Fruit fly (Drosophila melanogaster) whole organism, embryonic: ENCODE results near the gene Cyp4d1.

Source experiments
- ATbp ChIP-seq: fragments of 200-800 bp; sonication (Bioruptor generic); optimal IDR thresholded peaks from 2 replicates; lab custom pipeline; 2017; ENCODE audit warnings: missing biosample characterization, mild to moderate bottlenecking, missing genetic modification characterization, missing genetic modification reagents
- Adf1 ChIP-seq: fragments of 200-800 bp; sonication (Bioruptor generic); IDR thresholded peaks from 2 replicates; pipeline ENCODE4 v1.3.6; 2022; ENCODE audit warnings: missing biosample characterization, missing genetic modification characterization
- B-H2 ChIP-seq: fragments of 200-800 bp; sonication (Bioruptor generic); optimal IDR thresholded peaks from 2 replicates; lab custom pipeline; 2018; ENCODE audit warnings: missing biosample characterization, mild to moderate bottlenecking, missing genetic modification characterization
- Bgb ChIP-seq: fragments of 200-800 bp; sonication (Bioruptor generic); IDR thresholded peaks from 2 replicates; pipeline ENCODE4 v1.3.6; 2022; ENCODE audit warnings: missing biosample characterization, missing genetic modification characterization; ENCODE audit not compliant: partially characterized antibody
- CG10209 ChIP-seq: fragments of 200-800 bp; sonication (Bioruptor generic); optimal IDR thresholded peaks from 3 replicates; lab custom pipeline; 2017; ENCODE audit warnings: missing biosample characterization, mild to moderate bottlenecking, missing genetic modification characterization, missing genetic modification reagents
- CG10431 ChIP-seq: fragments of 200-800 bp; sonication (Bioruptor generic); optimal IDR thresholded peaks from 3 replicates; lab custom pipeline; 2018; ENCODE audit warnings: missing biosample characterization, mild to moderate bottlenecking, missing genetic modification characterization
- CG11085 ChIP-seq: fragments of 200-800 bp; sonication (Bioruptor generic); IDR thresholded peaks from 2 replicates; pipeline ENCODE4 v1.3.6; 2022; ENCODE audit warnings: missing biosample characterization, missing genetic modification characterization
- CG11560 ChIP-seq: fragments of 200-800 bp; sonication (Bioruptor generic); IDR thresholded peaks from 3 replicates; pipeline ENCODE4 v1.3.6; 2022; ENCODE audit warnings: missing biosample characterization, missing genetic modification characterization
- CG12219 ChIP-seq: fragments of 200-800 bp; sonication (Bioruptor generic); optimal IDR thresholded peaks from 3 replicates; lab custom pipeline; 2018; ENCODE audit warnings: missing biosample characterization, mild to moderate bottlenecking, missing genetic modification characterization
- CG14710 ChIP-seq: fragments of 200-800 bp; sonication (Bioruptor generic); optimal IDR thresholded peaks from 3 replicates; lab custom pipeline; 2019; ENCODE audit warnings: missing biosample characterization, mild to moderate bottlenecking, missing genetic modification characterization, moderate library complexity
- CG1603 ChIP-seq: fragments of 200-800 bp; sonication (Bioruptor generic); optimal IDR thresholded peaks from 2 replicates; lab custom pipeline; 2019; ENCODE audit warnings: missing biosample characterization, mild to moderate bottlenecking, missing genetic modification characterization, moderate library complexity
- CG1647 ChIP-seq: fragments of 200-800 bp; sonication (Bioruptor generic); optimal IDR thresholded peaks from 3 replicates; lab custom pipeline; 2016; ENCODE audit warnings: missing biosample characterization, missing genetic modification characterization
- CG18599 ChIP-seq: fragments of 200-800 bp; sonication (Bioruptor generic); optimal IDR thresholded peaks from 3 replicates; lab custom pipeline; 2017; ENCODE audit warnings: missing biosample characterization, missing genetic modification characterization, mild to moderate bottlenecking, moderate library complexity, missing genetic modification reagents
- CG30020 ChIP-seq: fragments of 200-800 bp; optimal IDR thresholded peaks from 2 replicates; lab custom pipeline; 2019; ENCODE audit warnings: missing biosample characterization, mild to moderate bottlenecking, missing genetic modification characterization, moderate library complexity
- CG34224 ChIP-seq: fragments of 200-800 bp; sonication (Bioruptor generic); IDR thresholded peaks from 3 replicates; pipeline ENCODE4 v1.3.6; 2022; ENCODE audit warnings: missing biosample characterization, missing genetic modification characterization; ENCODE audit not compliant: partially characterized antibody
- CG43689 ChIP-seq: fragments of 200-800 bp; sonication (Bioruptor generic); IDR thresholded peaks from 2 replicates; pipeline ENCODE4 v1.3.6; 2022; ENCODE audit warnings: missing biosample characterization, missing genetic modification characterization
- CG4820 ChIP-seq: fragments of 200-800 bp; sonication (Bioruptor generic); optimal IDR thresholded peaks from 3 replicates; lab custom pipeline; 2016; ENCODE audit warnings: missing biosample characterization, missing genetic modification characterization
- CG4854 ChIP-seq: fragments of 200-800 bp; sonication (Bioruptor generic); optimal IDR thresholded peaks from 2 replicates; lab custom pipeline; 2016; ENCODE audit warnings: missing biosample characterization, missing genetic modification characterization, inconsistent platforms
- CG9437 ChIP-seq: fragments of 200-800 bp; sonication (Bioruptor generic); optimal IDR thresholded peaks from 2 replicates; lab custom pipeline; 2018; ENCODE audit warnings: missing biosample characterization, mild to moderate bottlenecking, missing genetic modification characterization
- Chrac-16 ChIP-seq: fragments of 200-800 bp; sonication (Bioruptor generic); optimal IDR thresholded peaks from 3 replicates; lab custom pipeline; 2016; ENCODE audit warnings: missing biosample characterization, missing genetic modification characterization
- CrebB ChIP-seq: fragments of 200-800 bp; sonication (Bioruptor generic); optimal IDR thresholded peaks from 3 replicates; lab custom pipeline; 2018; ENCODE audit warnings: missing biosample characterization, mild to moderate bottlenecking, missing genetic modification characterization
- Dad ChIP-seq: fragments of 200-800 bp; sonication (Bioruptor generic); optimal IDR thresholded peaks from 3 replicates; lab custom pipeline; 2016; ENCODE audit warnings: missing biosample characterization, missing genetic modification characterization
- Gsc ChIP-seq: fragments of 200-800 bp; sonication (Bioruptor generic); IDR thresholded peaks from 2 replicates; pipeline ENCODE4 v1.3.6; 2022; ENCODE audit warnings: missing biosample characterization, missing genetic modification characterization
- HHEX ChIP-seq: fragments of 200-800 bp; sonication (Bioruptor generic); optimal IDR thresholded peaks from 3 replicates; lab custom pipeline; 2017; ENCODE audit warnings: missing biosample characterization, mild to moderate bottlenecking, missing genetic modification characterization, missing genetic modification reagents
- HmgD ChIP-seq: fragments of 200-800 bp; sonication (Bioruptor generic); optimal IDR thresholded peaks from 3 replicates; lab custom pipeline; 2016; ENCODE audit warnings: missing biosample characterization, missing genetic modification characterization
- Hr3 ChIP-seq: fragments of 200-800 bp; sonication (Bioruptor generic); optimal IDR thresholded peaks from 3 replicates; lab custom pipeline; 2016; ENCODE audit warnings: missing biosample characterization, missing genetic modification characterization
- MBD-R2 ChIP-seq: fragments of 200-800 bp; sonication (Bioruptor generic); IDR thresholded peaks from 2 replicates; pipeline ENCODE4 v1.3.6; 2022; ENCODE audit warnings: missing biosample characterization, missing genetic modification characterization
- Myb ChIP-seq: fragments of 200-800 bp; sonication (Bioruptor generic); optimal IDR thresholded peaks from 2 replicates; lab custom pipeline; 2016; ENCODE audit warnings: missing biosample characterization, missing genetic modification characterization
- Sox100B ChIP-seq: fragments of 200-800 bp; sonication (Bioruptor generic); optimal IDR thresholded peaks from 3 replicates; lab custom pipeline; 2018; ENCODE audit warnings: missing biosample characterization, mild to moderate bottlenecking, missing genetic modification characterization
- Tbp ChIP-seq: fragments of >200 bp; optimal IDR thresholded peaks from 2 replicates; lab custom pipeline; 2018; ENCODE audit warnings: missing biosample characterization, missing genetic modification characterization
- Usf ChIP-seq: fragments of 200-800 bp; sonication (Bioruptor generic); optimal IDR thresholded peaks from 2 replicates; lab custom pipeline; 2017; ENCODE audit warnings: missing genotype, missing biosample characterization, missing genetic modification characterization
- YL-1 ChIP-seq: fragments of 200-800 bp; sonication (Bioruptor generic); optimal IDR thresholded peaks from 3 replicates; lab custom pipeline; 2017; ENCODE audit warnings: missing biosample characterization, mild to moderate bottlenecking, missing genetic modification characterization
- amos ChIP-seq: fragments of 200-800 bp; sonication (Bioruptor generic); IDR thresholded peaks from 2 replicates; pipeline ENCODE4 v1.3.6; 2022; ENCODE audit warnings: missing biosample characterization, missing genetic modification characterization; ENCODE audit not compliant: partially characterized antibody
- ap ChIP-seq: fragments of 200-800 bp; sonication (Bioruptor generic); IDR thresholded peaks from 2 replicates; pipeline ENCODE4 v1.3.6; 2022; ENCODE audit warnings: missing biosample characterization, missing genetic modification characterization
- chinmo ChIP-seq: fragments of 200-800 bp; sonication (Bioruptor generic); IDR thresholded peaks from 4 replicates; pipeline ENCODE4 v1.3.6; 2022; ENCODE audit warnings: missing biosample characterization, missing genetic modification characterization; ENCODE audit not compliant: partially characterized antibody
- cwo ChIP-seq: fragments of 200-800 bp; sonication (Bioruptor generic); optimal IDR thresholded peaks from 3 replicates; lab custom pipeline; 2017; ENCODE audit warnings: missing biosample characterization, missing genetic modification characterization, mild to moderate bottlenecking, moderate library complexity, missing genetic modification reagents
- dan ChIP-seq: fragments of 200-800 bp; sonication (Bioruptor generic); IDR thresholded peaks from 2 replicates; pipeline ENCODE4 v1.3.6; 2022; ENCODE audit warnings: missing biosample characterization, missing genetic modification characterization
- danr ChIP-seq: fragments of 200-800 bp; sonication (Bioruptor generic); IDR thresholded peaks from 2 replicates; pipeline ENCODE4 v1.3.6; 2022; ENCODE audit warnings: missing biosample characterization, missing genetic modification characterization
- disco-r ChIP-seq: fragments of 200-800 bp; sonication (Bioruptor generic); optimal IDR thresholded peaks from 2 replicates; lab custom pipeline; 2016; ENCODE audit warnings: missing biosample characterization, missing genetic modification characterization
- fd64A ChIP-seq: fragments of 200-800 bp; sonication (Bioruptor generic); optimal IDR thresholded peaks from 3 replicates; lab custom pipeline; 2018; ENCODE audit warnings: missing biosample characterization, mild to moderate bottlenecking, missing genetic modification characterization
- mam ChIP-seq: fragments of 200-800 bp; sonication (Bioruptor generic); optimal IDR thresholded peaks from 3 replicates; lab custom pipeline; 2016; ENCODE audit warnings: missing biosample characterization, missing genetic modification characterization
- mirr ChIP-seq: fragments of 200-800 bp; sonication (Bioruptor generic); optimal IDR thresholded peaks from 3 replicates; lab custom pipeline; 2018; ENCODE audit warnings: missing biosample characterization, mild to moderate bottlenecking, missing genetic modification characterization
- nmo ChIP-seq: fragments of 200-800 bp; sonication (Bioruptor generic); optimal IDR thresholded peaks from 2 replicates; lab custom pipeline; 2018; ENCODE audit warnings: missing biosample characterization, mild to moderate bottlenecking, missing genetic modification characterization, moderate library complexity
- pros ChIP-seq: fragments of 200-800 bp; sonication (Bioruptor generic); optimal IDR thresholded peaks from 3 replicates; lab custom pipeline; 2019; ENCODE audit warnings: missing biosample characterization, mild to moderate bottlenecking, missing genetic modification characterization, moderate library complexity
- pzg ChIP-seq: fragments of 200-800 bp; sonication (Bioruptor generic); optimal IDR thresholded peaks from 3 replicates; lab custom pipeline; 2018; ENCODE audit warnings: missing biosample characterization, mild to moderate bottlenecking, missing genetic modification characterization, moderate library complexity
- salm ChIP-seq: fragments of 200-800 bp; sonication (Bioruptor generic); optimal IDR thresholded peaks from 2 replicates; lab custom pipeline; 2018; ENCODE audit warnings: missing biosample characterization, mild to moderate bottlenecking, missing genetic modification characterization
- sd ChIP-seq: fragments of 200-800 bp; sonication (Bioruptor generic); optimal IDR thresholded peaks from 3 replicates; lab custom pipeline; 2018; ENCODE audit warnings: missing biosample characterization, mild to moderate bottlenecking, missing genetic modification characterization, moderate library complexity
- sr ChIP-seq: fragments of 200-800 bp; sonication (Bioruptor generic); IDR thresholded peaks from 3 replicates; pipeline ENCODE4 v1.3.6; 2022; ENCODE audit warnings: missing biosample characterization, missing genetic modification characterization
- tup ChIP-seq: fragments of 200-800 bp; sonication (Bioruptor generic); optimal IDR thresholded peaks from 2 replicates; lab custom pipeline; 2016; ENCODE audit warnings: missing biosample characterization, mild to moderate bottlenecking, missing genetic modification characterization, moderate library complexity
- unc-4 ChIP-seq: fragments of 200-800 bp; sonication (Bioruptor generic); IDR thresholded peaks from 2 replicates; pipeline ENCODE4 v1.3.6; 2022; ENCODE audit warnings: missing biosample characterization, missing genetic modification characterization; ENCODE audit not compliant: partially characterized antibody
- unpg ChIP-seq: fragments of 200-800 bp; sonication (Bioruptor generic); optimal IDR thresholded peaks from 3 replicates; lab custom pipeline; 2018; ENCODE audit warnings: missing biosample characterization, mild to moderate bottlenecking, missing genetic modification characterization, moderate library complexity

Cyp4d1 gene

DNA sequence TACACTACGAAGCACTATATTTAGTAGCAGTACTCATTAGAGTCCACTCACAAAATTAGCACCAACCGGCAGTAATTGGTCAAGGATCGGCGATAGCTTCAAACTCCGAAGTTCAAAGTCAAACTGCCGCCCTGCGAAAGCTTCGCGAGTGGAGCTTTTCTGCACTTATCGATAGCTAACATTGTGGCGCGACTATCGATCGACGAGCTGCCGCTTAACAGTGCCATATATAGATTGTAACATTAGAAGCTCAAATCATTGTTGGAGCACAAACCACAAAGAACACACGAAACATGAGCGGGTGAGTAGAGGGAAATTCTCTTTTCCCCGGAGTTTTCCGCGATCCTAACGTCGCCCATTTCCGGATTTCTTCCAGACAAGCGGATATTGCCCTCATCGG, 16.9 kb downstream of the Cyp4d1 start, which contains the start of gene Pgd:
Gene Pgd, plus strand, starts transcription at position 23 of the 400 bp plus-strand sequence.
- no peak for TF ChIP-seq Dad (GFP tag; lab: Kevin White, UChicago)
- no peak for TF ChIP-seq Sox100B (GFP tag; lab: Kevin White, UChicago)
- TF ChIP-seq CG4854 (GFP tag; lab: Kevin White, UChicago): no peak
- no peak for TF ChIP-seq CG43689
- TF ChIP-seq ATbp (GFP tag; lab: Kevin White, UChicago): no peak
- no peak for TF ChIP-seq B-H2
- peak; percentile 69; the same call in 1 of the 2 replicates for TF ChIP-seq amos (GFP tag; lab: Robert Waterston, UW)
- TF ChIP-seq pros (GFP tag; lab: Kevin White, UChicago): no peak
- TF ChIP-seq Chrac-16 (GFP tag; lab: Kevin White, UChicago): no peak
- no peak for TF ChIP-seq ap (GFP tag; lab: Robert Waterston, UW)
- no peak for TF ChIP-seq CG1647
- peak; percentile 79 for TF ChIP-seq unc-4 (GFP tag; lab: Robert Waterston, UW)
- TF ChIP-seq Adf1: no peak
- no peak for TF ChIP-seq Tbp (GFP tag; lab: Kevin White, UChicago)
- no peak for TF ChIP-seq danr (GFP tag; lab: Robert Waterston, UW)
- no peak for TF ChIP-seq salm (tag; lab: Kevin White, UChicago)
- TF ChIP-seq MBD-R2 (GFP tag; lab: Robert Waterston, UW): no peak
- no peak for TF ChIP-seq YL-1
- TF ChIP-seq CG18599 (GFP tag; lab: Kevin White, UChicago): peak; percentile 26
- no peak for TF ChIP-seq Gsc (GFP tag; lab: Robert Waterston, UW)
- TF ChIP-seq dan (GFP tag; lab: Robert Waterston, UW): no peak
- TF ChIP-seq HmgD (GFP tag; lab: Kevin White, UChicago): no peak
- TF ChIP-seq CG4820 (GFP tag; lab: Kevin White, UChicago): no peak
- peak; percentile 3 for TF ChIP-seq mirr (GFP tag; lab: Kevin White, UChicago)
- TF ChIP-seq disco-r: no peak
- no peak for TF ChIP-seq CG11085 (GFP tag; lab: Robert Waterston, UW)
- no peak for TF ChIP-seq sd (tag; lab: Kevin White, UChicago)
- TF ChIP-seq fd64A: no peak
- no peak for TF ChIP-seq CG1603 (tag; lab: Kevin White, UChicago)
- peak; percentile 73 for TF ChIP-seq Bgb (GFP tag; lab: Robert Waterston, UW)
- no peak for TF ChIP-seq cwo
- TF ChIP-seq CG10431: no peak
- TF ChIP-seq Usf (GFP tag; lab: Kevin White, UChicago): no peak
- no peak for TF ChIP-seq tup (GFP tag; lab: Kevin White, UChicago)
- no peak for TF ChIP-seq CG12219 (GFP tag; lab: Kevin White, UChicago)
- no peak for TF ChIP-seq CG11560
- no peak for TF ChIP-seq mam (GFP tag; lab: Kevin White, UChicago)
- no peak for TF ChIP-seq sr (GFP tag; lab: Robert Waterston, UW)
- TF ChIP-seq CG34224 (GFP tag; lab: Robert Waterston, UW): peak; percentile 50; the same call in 2 of the 3 replicates
- peak; percentile 56 for TF ChIP-seq pzg (GFP tag; lab: Kevin White, UChicago)
- no peak for TF ChIP-seq HHEX (GFP tag; lab: Kevin White, UChicago)
- no peak for TF ChIP-seq unpg
- no peak for TF ChIP-seq CrebB (tag; lab: Kevin White, UChicago)
- TF ChIP-seq CG30020 (tag; lab: Kevin White, UChicago): no peak
- no peak for TF ChIP-seq nmo
- no peak for TF ChIP-seq CG10209 (GFP tag; lab: Kevin White, UChicago)
- TF ChIP-seq Myb (GFP tag; lab: Kevin White, UChicago): peak; percentile 73
- TF ChIP-seq Hr3 (GFP tag; lab: Kevin White, UChicago): no peak
- TF ChIP-seq CG14710 (tag; lab: Kevin White, UChicago): no peak
- peak; percentile 70; the same call in 1 of the 4 replicates for TF ChIP-seq chinmo (GFP tag; lab: Robert Waterston, UW)
- TF ChIP-seq CG9437 (GFP tag; lab: Kevin White, UChicago): no peak
